Worm (Caenorhabditis elegans) whole organism, late embryonic: ENCODE data around the gene btb-16.

Experiments used
- C38D4.7 ChIP-seq: fragments of 200-800 bp; sonication (Bioruptor generic); optimal IDR thresholded peaks from 2 replicates; lab custom pipeline; 2018; ENCODE audit warnings: mild to moderate bottlenecking, missing genetic modification characterization, moderate library complexity, missing compliant biosample characterization
- K02D7.2 ChIP-seq: sonication (generic microtip); optimal IDR thresholded peaks from 2 replicates; lab custom pipeline; 2017; ENCODE audit warnings: mild to moderate bottlenecking, missing genetic modification characterization, missing compliant biosample characterization
- Y22D7AL.16 ChIP-seq: sonication (generic microtip); optimal IDR thresholded peaks from 2 replicates; lab custom pipeline; 2016; ENCODE audit warnings: missing genetic modification characterization, missing compliant biosample characterization
- ama-1 ChIP-seq: fragments of 150-350 bp; optimal IDR thresholded peaks from 2 replicates; lab custom pipeline; 2014
- ceh-14 ChIP-seq: sonication (generic microtip); optimal IDR thresholded peaks from 2 replicates; lab custom pipeline; 2016; ENCODE audit warnings: missing genotype, missing genetic modification characterization, missing compliant biosample characterization
- ceh-19 ChIP-seq: fragments of 200-800 bp; sonication (Bioruptor generic); optimal IDR thresholded peaks from 2 replicates; lab custom pipeline; 2018; ENCODE audit warnings: mild to moderate bottlenecking, missing genetic modification characterization, missing compliant biosample characterization
- ceh-2 ChIP-seq: sonication (generic microtip); optimal IDR thresholded peaks from 2 replicates; lab custom pipeline; 2016; ENCODE audit warnings: missing genotype, missing genetic modification characterization, missing compliant biosample characterization
- ceh-34 ChIP-seq: sonication (generic microtip); optimal IDR thresholded peaks from 2 replicates; lab custom pipeline; 2016; ENCODE audit warnings: mild to moderate bottlenecking, missing genetic modification characterization, missing compliant biosample characterization
- ceh-6 ChIP-seq: fragments of 200-800 bp; sonication (Bioruptor generic); optimal IDR thresholded peaks from 2 replicates; lab custom pipeline; 2018; ENCODE audit warnings: mild to moderate bottlenecking, missing genetic modification characterization, missing compliant biosample characterization
- che-1 ChIP-seq: sonication (generic microtip); optimal IDR thresholded peaks from 2 replicates; lab custom pipeline; 2016; ENCODE audit warnings: mild to moderate bottlenecking, missing genetic modification characterization, missing compliant biosample characterization
- dmd-4 ChIP-seq: sonication (generic microtip); optimal IDR thresholded peaks from 2 replicates; lab custom pipeline; 2016; ENCODE audit warnings: borderline replicate concordance, missing genetic modification characterization, missing compliant biosample characterization
- dve-1 ChIP-seq: sonication (generic microtip); optimal IDR thresholded peaks from 2 replicates; lab custom pipeline; 2017; ENCODE audit warnings: antibody characterized with exemption, mild to moderate bottlenecking, missing genetic modification characterization, missing compliant biosample characterization
- elt-4 ChIP-seq: sonication (generic microtip); optimal IDR thresholded peaks from 2 replicates; lab custom pipeline; 2016; ENCODE audit warnings: missing genetic modification characterization, missing compliant biosample characterization
- ets-4 ChIP-seq: sonication (generic microtip); optimal IDR thresholded peaks from 2 replicates; lab custom pipeline; 2016; ENCODE audit warnings: missing genetic modification characterization, missing compliant biosample characterization
- fax-1 ChIP-seq: sonication (generic microtip); optimal IDR thresholded peaks from 2 replicates; lab custom pipeline; 2016; ENCODE audit warnings: missing genotype, missing genetic modification characterization, missing compliant biosample characterization
- fkh-6 ChIP-seq: sonication (generic microtip); optimal IDR thresholded peaks from 2 replicates; lab custom pipeline; 2016; ENCODE audit warnings: missing genetic modification characterization, missing compliant biosample characterization
- hlh-15 ChIP-seq: sonication (generic microtip); optimal IDR thresholded peaks from 2 replicates; lab custom pipeline; 2016; ENCODE audit warnings: missing genetic modification characterization, missing compliant biosample characterization
- hlh-6 ChIP-seq: sonication (generic microtip); optimal IDR thresholded peaks from 2 replicates; lab custom pipeline; 2016; ENCODE audit warnings: missing genotype, missing genetic modification characterization, missing compliant biosample characterization
- hlh-8 ChIP-seq: sonication (generic microtip); optimal IDR thresholded peaks from 2 replicates; lab custom pipeline; 2016; ENCODE audit warnings: missing genotype, missing genetic modification characterization, missing compliant biosample characterization
- lim-6 ChIP-seq: sonication (generic microtip); optimal IDR thresholded peaks from 2 replicates; lab custom pipeline; 2016; ENCODE audit warnings: missing genetic modification characterization, missing compliant biosample characterization
- nfya-1 ChIP-seq: sonication (generic microtip); optimal IDR thresholded peaks from 2 replicates; lab custom pipeline; 2017; ENCODE audit warnings: missing genetic modification characterization, mild to moderate bottlenecking, missing compliant biosample characterization, antibody characterized with exemption, moderate library complexity
- nhr-11 ChIP-seq: fragments of 150-350 bp; optimal IDR thresholded peaks from 2 replicates; lab custom pipeline; 2014; ENCODE audit warnings: missing biosample characterization, missing genetic modification characterization
- nhr-232 ChIP-seq: sonication (generic microtip); optimal IDR thresholded peaks from 2 replicates; lab custom pipeline; 2016; ENCODE audit warnings: missing genetic modification characterization, missing compliant biosample characterization
- odd-2 ChIP-seq: sonication (generic microtip); optimal IDR thresholded peaks from 2 replicates; lab custom pipeline; 2017; ENCODE audit warnings: antibody characterized with exemption, mild to moderate bottlenecking, missing genetic modification characterization, missing compliant biosample characterization
- pax-1 ChIP-seq: fragments of 150-350 bp; optimal IDR thresholded peaks from 2 replicates; lab custom pipeline; 2014; ENCODE audit warnings: missing biosample characterization, missing genetic modification characterization
- pha-2 ChIP-seq: sonication (generic microtip); optimal IDR thresholded peaks from 2 replicates; lab custom pipeline; 2017; ENCODE audit warnings: mild to moderate bottlenecking, missing genetic modification characterization, missing compliant biosample characterization
- pqm-1 ChIP-seq: sonication (generic microtip); optimal IDR thresholded peaks from 2 replicates; lab custom pipeline; 2016; ENCODE audit warnings: missing genetic modification characterization, missing compliant biosample characterization
- pros-1 ChIP-seq: fragments of 150-350 bp; optimal IDR thresholded peaks from 2 replicates; lab custom pipeline; 2014; ENCODE audit warnings: missing biosample characterization, missing genetic modification reagents, missing genetic modification characterization
- rnt-1 ChIP-seq: sonication (generic microtip); optimal IDR thresholded peaks from 2 replicates; lab custom pipeline; 2016; ENCODE audit warnings: missing genetic modification characterization, missing compliant biosample characterization
- sdc-2 ChIP-seq: sonication (generic microtip); optimal IDR thresholded peaks from 2 replicates; lab custom pipeline; 2016; ENCODE audit warnings: missing genotype, missing genetic modification characterization, missing compliant biosample characterization
- sox-2 ChIP-seq: fragments of 200-800 bp; sonication (Bioruptor generic); IDR thresholded peaks from 2 replicates; pipeline ENCODE4 v1.3.6; 2022; ENCODE audit warnings: missing genetic modification reagents, missing genetic modification characterization, missing compliant biosample characterization
- sox-4 ChIP-seq: sonication (generic microtip); optimal IDR thresholded peaks from 2 replicates; lab custom pipeline; 2017; ENCODE audit warnings: mild to moderate bottlenecking, missing genetic modification characterization, inconsistent platforms, missing compliant biosample characterization
- ttx-3 ChIP-seq: sonication (generic microtip); optimal IDR thresholded peaks from 2 replicates; lab custom pipeline; 2016; ENCODE audit warnings: missing genetic modification reagents, missing genetic modification characterization, missing compliant biosample characterization
- unc-3 ChIP-seq, 2 experiments: fragments of 200-800 bp in 1 of 2; sonication (Bioruptor generic) in 1 of 2; sonication (generic microtip) in 1 of 2; conservative IDR thresholded peaks in 1 of 2; optimal IDR thresholded peaks in 1 of 2; 2 replicates each; pipeline versions ENCODE4 v1.3.6 to Lab custom; 2016 to 2022; ENCODE audit warnings: missing compliant biosample characterization in 2 of 2, missing genetic modification characterization in 2 of 2, missing genetic modification reagents in 1 of 2
- unc-42 ChIP-seq: sonication (generic microtip); optimal IDR thresholded peaks from 2 replicates; lab custom pipeline; 2016; ENCODE audit warnings: missing genotype, missing genetic modification characterization, missing compliant biosample characterization
- unc-55 ChIP-seq: sonication (generic microtip); optimal IDR thresholded peaks from 2 replicates; lab custom pipeline; 2017; ENCODE audit warnings: missing biosample characterization, missing genetic modification reagents, missing genetic modification characterization
- zip-5 ChIP-seq: sonication (generic microtip); optimal IDR thresholded peaks from 2 replicates; lab custom pipeline; 2016; ENCODE audit warnings: missing genetic modification characterization, missing compliant biosample characterization

Gene btb-16

DNA sequence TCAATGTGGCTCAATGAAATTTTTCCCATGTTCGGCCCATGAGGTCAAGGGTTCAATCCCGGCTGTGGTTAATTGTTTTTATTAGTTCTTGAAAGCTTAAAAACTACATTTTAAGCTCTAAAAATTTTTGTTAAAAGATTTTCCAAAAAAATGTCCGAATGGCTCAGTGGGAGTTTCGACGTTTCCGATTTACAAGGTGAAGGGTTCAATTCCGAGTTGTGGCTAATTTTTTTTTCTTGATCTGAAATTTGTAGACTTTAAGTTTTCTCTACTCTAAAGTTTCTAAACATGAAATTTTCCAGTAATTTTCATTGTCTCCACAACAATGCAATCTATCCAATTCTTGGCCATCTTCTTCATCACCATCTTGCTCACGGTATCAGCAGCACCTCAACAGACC lies 34.2 kb upstream of the btb-16 start, which contains the start of gene F02E11.2:
F02E11.2 (plus strand) TSS at position 301 of the 400 bp plus-strand sequence.
- no peak for TF ChIP-seq pax-1 (tag; lab: Kevin White, UChicago)
- TF ChIP-seq, all 69 proteins: peak for 0

DNA sequence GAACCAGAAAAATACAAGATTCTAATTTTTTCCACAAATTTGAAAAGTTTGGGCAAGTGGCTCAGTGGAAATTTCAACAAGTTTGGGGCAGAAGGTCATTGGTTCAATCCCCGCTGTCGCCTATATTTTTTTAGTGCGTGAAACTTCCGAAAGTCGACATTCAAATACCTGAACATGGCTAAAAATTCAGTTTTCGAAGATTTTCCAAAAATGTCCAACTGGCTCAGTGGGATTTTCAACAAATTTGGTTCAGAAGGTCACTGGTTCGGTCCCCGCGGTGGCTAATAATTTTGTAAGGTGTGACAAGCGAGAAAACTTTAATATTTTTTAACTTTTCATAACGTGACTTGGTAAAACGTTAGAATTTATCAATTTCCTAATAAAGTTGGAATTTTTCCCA lies 32.0 kb upstream of the btb-16 start:
- no peak for TF ChIP-seq pax-1 (tag; lab: Kevin White, UChicago)
- no peak for TF ChIP-seq nhr-232
- TF ChIP-seq unc-3 (GFP tag; conservative IDR thresholded peaks at IDR 0.05; lab: Robert Waterston, UW) = no peak
- TF ChIP-seq unc-3 (tag; optimal IDR thresholded peaks at IDR 0.05; lab: Kevin White, UChicago) = no peak
- no peak for TF ChIP-seq sox-2 (GFP tag; lab: Robert Waterston, UW)
- TF ChIP-seq ama-1 (lab: Kevin White, UChicago) = no peak
- no peak for TF ChIP-seq ceh-19 (GFP tag; lab: Kevin White, UChicago)
- no peak for TF ChIP-seq nfya-1 (tag; lab: Kevin White, UChicago)
- TF ChIP-seq sdc-2 (tag; lab: Kevin White, UChicago) = no peak
- TF ChIP-seq odd-2 (tag; lab: Kevin White, UChicago) = no peak
- no peak for TF ChIP-seq hlh-15 (tag; lab: Kevin White, UChicago)
- TF ChIP-seq ets-4 (tag; lab: Kevin White, UChicago) = no peak
- TF ChIP-seq nhr-11 (tag; lab: Kevin White, UChicago) = no peak
- no peak for TF ChIP-seq fkh-6 (tag; lab: Kevin White, UChicago)
- no peak for TF ChIP-seq unc-55 (GFP tag; lab: Kevin White, UChicago)
- TF ChIP-seq elt-4 (tag; lab: Kevin White, UChicago) = no peak
- no peak for TF ChIP-seq fax-1
- TF ChIP-seq pros-1 = no peak

- no peak for TF ChIP-seq zip-5
- TF ChIP-seq ceh-2 (tag; lab: Kevin White, UChicago) = no peak
- no peak for TF ChIP-seq ceh-19 (GFP tag; lab: Kevin White, UChicago)
- no peak for TF ChIP-seq K02D7.2
- no peak for TF ChIP-seq ceh-6
- no peak for TF ChIP-seq ceh-34 (tag; lab: Kevin White, UChicago)
- TF ChIP-seq pax-1 (tag; lab: Kevin White, UChicago) = no peak
- TF ChIP-seq odd-2 (tag; lab: Kevin White, UChicago) = no peak
- TF ChIP-seq rnt-1 (tag; lab: Kevin White, UChicago) = no peak
- TF ChIP-seq C38D4.7 (GFP tag; lab: Kevin White, UChicago) = no peak
- no peak for TF ChIP-seq hlh-8 (tag; lab: Kevin White, UChicago)
- TF ChIP-seq nhr-11 (tag; lab: Kevin White, UChicago) = no peak
- TF ChIP-seq lim-6 = no peak
- no peak for TF ChIP-seq dve-1 (tag; lab: Kevin White, UChicago)
- TF ChIP-seq unc-42 (tag; lab: Kevin White, UChicago) = no peak
- TF ChIP-seq ttx-3 (tag; lab: Kevin White, UChicago) = no peak
- TF ChIP-seq, all 69 proteins: peak for 0
These were observed 29.3 kb upstream of the btb-16 start, which contains the start of gene F02E11.7 for ce11 chrII:3267365-3267764. Gene F02E11.7, plus strand, starts transcription at chrII:3267665.

DNA sequence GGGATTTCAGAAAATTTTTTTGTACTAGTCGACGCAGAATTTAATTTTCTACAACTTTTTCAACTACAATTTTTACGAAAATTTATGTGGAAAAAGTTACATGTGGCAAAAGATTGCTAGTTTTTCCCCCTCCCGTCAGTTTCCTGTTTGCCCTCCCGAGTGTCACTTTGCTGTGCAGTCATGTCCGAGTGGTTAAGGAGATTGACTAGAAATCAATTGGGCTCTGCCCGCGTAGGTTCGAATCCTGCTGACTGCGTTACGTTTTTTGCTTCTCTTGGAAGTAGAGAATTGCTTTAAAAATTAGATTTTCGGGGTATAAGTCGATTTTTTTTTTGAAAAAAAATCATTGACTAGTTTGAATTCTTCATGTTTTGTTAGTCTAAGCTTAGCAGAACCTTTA lies 28.9 kb upstream of the btb-16 start:
- no peak for TF ChIP-seq pqm-1
- no peak for TF ChIP-seq fkh-6 (tag; lab: Kevin White, UChicago)
- no peak for TF ChIP-seq ceh-14 (tag; lab: Kevin White, UChicago)
- TF ChIP-seq hlh-6 = no peak
- no peak for TF ChIP-seq sox-4 (tag; lab: Kevin White, UChicago)
- no peak for TF ChIP-seq dmd-4 (tag; lab: Kevin White, UChicago)
- no peak for TF ChIP-seq zip-5
- no peak for TF ChIP-seq elt-4 (tag; lab: Kevin White, UChicago)
- no peak for TF ChIP-seq dve-1 (tag; lab: Kevin White, UChicago)
- TF ChIP-seq che-1 (tag; lab: Kevin White, UChicago) = peak; percentile 48
- TF ChIP-seq Y22D7AL.16 (tag; lab: Kevin White, UChicago) = peak; percentile 18
- TF ChIP-seq nhr-232 = peak; percentile 10
- no peak for TF ChIP-seq pha-2 (tag; lab: Kevin White, UChicago)
